In genomic region chr3L:11125636-11126532, dm6 we compare ENCODE assay signal across 3 fruit fly cellular contexts.
TF ChIP-seq lines count a peak whose summit lies in the region.

No protein-coding gene starts in this region.

- no peak for TF ChIP-seq CTCF in whole organism, embryonic (GFP tag; optimal IDR thresholded peaks at IDR 0.05; lab: Kevin White, UChicago)

TF ChIP-seq in whole organism, adult, 20 proteins besides CTCF, POLR2A, EP300 and RAD21:
- TF ChIP-seq CG11617 (GFP tag; optimal IDR thresholded peaks at IDR 0.05; lab: Kevin White, UChicago) (no peak), CG33017 (tag; optimal IDR thresholded peaks at IDR 0.05; lab: Kevin White, UChicago) (no peak), CG1620 (GFP tag; optimal IDR thresholded peaks at IDR 0.05; lab: Kevin White, UChicago) (no peak), Mnt (GFP tag; optimal IDR thresholded peaks at IDR 0.05; lab: Kevin White, UChicago) (peak; percentile 3), tj (GFP tag; optimal IDR thresholded peaks at IDR 0.05; lab: Kevin White, UChicago) (no peak), cnc (optimal IDR thresholded peaks at IDR 0.05; lab: Kevin White, UChicago) (no peak), CG7101 (tag; optimal IDR thresholded peaks at IDR 0.05; lab: Kevin White, UChicago) (no peak), Hr96 (GFP tag; optimal IDR thresholded peaks at IDR 0.05; lab: Kevin White, UChicago) (no peak), Clk (GFP tag; optimal IDR thresholded peaks at IDR 0.05; lab: Kevin White, UChicago) (no peak), Crg-1 (GFP tag; optimal IDR thresholded peaks at IDR 0.05; lab: Kevin White, UChicago) (no peak), CG14711 (tag; optimal IDR thresholded peaks at IDR 0.05; lab: Kevin White, UChicago) (peak; percentile 33), bab1 (GFP tag; optimal IDR thresholded peaks at IDR 0.05; lab: Kevin White, UChicago) (peak; percentile 58), toe (GFP tag; optimal IDR thresholded peaks at IDR 0.05; lab: Kevin White, UChicago) (no peak), CG12768 (GFP tag; optimal IDR thresholded peaks at IDR 0.05; lab: Kevin White, UChicago) (no peak), ovo (GFP tag; optimal IDR thresholded peaks at IDR 0.05; lab: Kevin White, UChicago) (no peak), cic (GFP tag; optimal IDR thresholded peaks at IDR 0.05; lab: Kevin White, UChicago) (no peak), pad (GFP tag; optimal IDR thresholded peaks at IDR 0.05; lab: Kevin White, UChicago) (no peak)
TF ChIP-seq in whole organism, adult: peak in this region for 3.

TF ChIP-seq in whole organism, embryonic, 481 proteins besides CTCF, POLR2A, EP300 and RAD21 (continues in another document):
- TF ChIP-seq gem (tag; optimal IDR thresholded peaks at IDR 0.05; lab: Kevin White, UChicago) (peak; percentile 43), cad (GFP tag; optimal IDR thresholded peaks at IDR 0.05; lab: Kevin White, UChicago) (peak; percentile 36), gro (GFP tag; optimal IDR thresholded peaks at IDR 0.05; lab: Kevin White, UChicago) (no peak), Xrp1 (GFP tag; IDR thresholded peaks at IDR 0.05; lab: Robert Waterston, UW) (0 out of 2 replicates have a peak, but pooled peaks have one; percentile 11), run (tag; optimal IDR thresholded peaks at IDR 0.05; lab: Kevin White, UChicago) (no peak), Awh (GFP tag; IDR thresholded peaks at IDR 0.05; lab: Robert Waterston, UW) (no peak), Doc3 (GFP tag; IDR thresholded peaks at IDR 0.05; lab: Robert Waterston, UW; ENCODE audit: partially characterized antibody) (no peak), insv (GFP tag; optimal IDR thresholded peaks at IDR 0.05; lab: Kevin White, UChicago) (peak; percentile 50 to 90), Vsx1 (GFP tag; optimal IDR thresholded peaks at IDR 0.05; lab: Kevin White, UChicago) (no peak), wor (GFP tag; IDR thresholded peaks at IDR 0.05; lab: Robert Waterston, UW) (no peak), CG15514 (GFP tag; optimal IDR thresholded peaks at IDR 0.05; lab: Kevin White, UChicago) (no peak), nmo (GFP tag; optimal IDR thresholded peaks at IDR 0.05; lab: Kevin White, UChicago) (peak; percentile 19), bcd (GFP tag; optimal IDR thresholded peaks at IDR 0.05; lab: Kevin White, UChicago) (peak; percentile 15), caup (GFP tag; optimal IDR thresholded peaks at IDR 0.05; lab: Kevin White, UChicago; ENCODE audit: severe bottlenecking) (peak; percentile 22), ewg (GFP tag; optimal IDR thresholded peaks at IDR 0.05; lab: Kevin White, UChicago) (no peak), scrt (GFP tag; optimal IDR thresholded peaks at IDR 0.05; lab: Kevin White, UChicago) (peak; percentile 40), CG17361 (GFP tag; IDR thresholded peaks at IDR 0.05; lab: Robert Waterston, UW) (peak; percentile 22; the same call in 1 of the 3 replicates), CG12155 (GFP tag; optimal IDR thresholded peaks at IDR 0.05; lab: Kevin White, UChicago) (no peak), p53 (GFP tag; optimal IDR thresholded peaks at IDR 0.05; lab: Kevin White, UChicago) (no peak), CG18599 (GFP tag; optimal IDR thresholded peaks at IDR 0.05; lab: Kevin White, UChicago) (peak; percentile 39), otp (GFP tag; IDR thresholded peaks at IDR 0.05; lab: Robert Waterston, UW) (no peak), CG15696 (tag; optimal IDR thresholded peaks at IDR 0.05; lab: Kevin White, UChicago) (no peak), zfh2 (GFP tag; optimal IDR thresholded peaks at IDR 0.05; lab: Kevin White, UChicago) (peak; percentile 23), CG9932 (GFP tag; IDR thresholded peaks at IDR 0.05; lab: Robert Waterston, UW) (0 out of 2 replicates have a peak, but pooled peaks have one; percentile 7), Chrac-16 (GFP tag; optimal IDR thresholded peaks at IDR 0.05; lab: Kevin White, UChicago) (no peak), lab (GFP tag; optimal IDR thresholded peaks at IDR 0.05; lab: Kevin White, UChicago) (peak; percentile 60), CG8478 (optimal IDR thresholded peaks at IDR 0.05; lab: Kevin White, UChicago) (no peak), Ets97D (GFP tag; optimal IDR thresholded peaks at IDR 0.05; lab: Kevin White, UChicago) (no peak), emc (GFP tag; optimal IDR thresholded peaks at IDR 0.05; lab: Kevin White, UChicago) (no peak), CG4617 (GFP tag; optimal IDR thresholded peaks at IDR 0.05; lab: Kevin White, UChicago; ENCODE audit: borderline replicate concordance) (no peak), Dip3 (GFP tag; optimal IDR thresholded peaks at IDR 0.05; lab: Kevin White, UChicago) (peak; percentile 27), CG32532 (GFP tag; IDR thresholded peaks at IDR 0.05; lab: Robert Waterston, UW) (peak; percentile 54), Rfx (GFP tag; IDR thresholded peaks at IDR 0.05; lab: Robert Waterston, UW) (no peak), CG15073 (GFP tag; optimal IDR thresholded peaks at IDR 0.05; lab: Kevin White, UChicago) (no peak), CG4424 (GFP tag; optimal IDR thresholded peaks at IDR 0.05; lab: Kevin White, UChicago) (peak; percentile 3), mam (GFP tag; optimal IDR thresholded peaks at IDR 0.05; lab: Kevin White, UChicago) (peak; percentile 16), ro (GFP tag; IDR thresholded peaks at IDR 0.05; lab: Robert Waterston, UW) (no peak), grau (tag; optimal IDR thresholded peaks at IDR 0.05; lab: Kevin White, UChicago) (peak; percentile 81), ttk (GFP tag; IDR thresholded peaks at IDR 0.05; lab: Robert Waterston, UW) (no peak)

TF ChIP-seq in whole organism, prepupa, 60 proteins besides CTCF, POLR2A, EP300 and RAD21:
- TF ChIP-seq CG7368 (GFP tag; optimal IDR thresholded peaks at IDR 0.05; lab: Kevin White, UChicago) (no peak), fkh (GFP tag; optimal IDR thresholded peaks at IDR 0.05; lab: Kevin White, UChicago) (peak; percentile 8)
